Fruit fly (Drosophila melanogaster) whole organism, embryonic: ENCODE data around the gene Targ2.

ENCODE experiments used
- ATbp ChIP-seq: fragments of 200-800 bp; sonication (Bioruptor generic); optimal IDR thresholded peaks from 2 replicates; lab custom pipeline; 2017; ENCODE audit warnings: missing biosample characterization, mild to moderate bottlenecking, missing genetic modification characterization, missing genetic modification reagents
- Bdp1 ChIP-seq: fragments of 200-800 bp; sonication (Bioruptor generic); optimal IDR thresholded peaks from 3 replicates; lab custom pipeline; 2016; ENCODE audit warnings: missing biosample characterization, missing genetic modification characterization
- CG10209 ChIP-seq: fragments of 200-800 bp; sonication (Bioruptor generic); optimal IDR thresholded peaks from 3 replicates; lab custom pipeline; 2017; ENCODE audit warnings: missing biosample characterization, mild to moderate bottlenecking, missing genetic modification characterization, missing genetic modification reagents
- CG16779 ChIP-seq: fragments of 200-800 bp; sonication (Bioruptor generic); IDR thresholded peaks from 2 replicates; pipeline ENCODE4 v1.3.6; 2022; ENCODE audit warnings: missing biosample characterization, missing genetic modification characterization
- CG16863 ChIP-seq: fragments of 200-800 bp; sonication (Bioruptor generic); optimal IDR thresholded peaks from 3 replicates; lab custom pipeline; 2016; ENCODE audit warnings: missing biosample characterization, missing genetic modification characterization
- CG18619 ChIP-seq: fragments of 200-800 bp; sonication (Bioruptor generic); optimal IDR thresholded peaks from 3 replicates; lab custom pipeline; 2017; ENCODE audit warnings: missing biosample characterization, mild to moderate bottlenecking, missing genetic modification characterization
- CG32772 ChIP-seq: fragments of 200-800 bp; sonication (Bioruptor generic); IDR thresholded peaks from 2 replicates; pipeline ENCODE4 v1.3.6; 2022; ENCODE audit warnings: missing biosample characterization, missing genetic modification characterization
- CG34224 ChIP-seq: fragments of 200-800 bp; sonication (Bioruptor generic); IDR thresholded peaks from 3 replicates; pipeline ENCODE4 v1.3.6; 2022; ENCODE audit warnings: missing biosample characterization, missing genetic modification characterization; ENCODE audit not compliant: partially characterized antibody
- CG34376 ChIP-seq: fragments of 200-800 bp; sonication (Bioruptor generic); optimal IDR thresholded peaks from 2 replicates; lab custom pipeline; 2018; ENCODE audit warnings: missing biosample characterization, mild to moderate bottlenecking, missing genetic modification characterization
- CG4404 ChIP-seq: fragments of 200-800 bp; sonication (Bioruptor generic); IDR thresholded peaks from 2 replicates; pipeline ENCODE4 v1.3.6; 2022; ENCODE audit warnings: missing biosample characterization, missing genetic modification characterization
- CG4617 ChIP-seq: fragments of 200-800 bp; sonication (Bioruptor generic); optimal IDR thresholded peaks from 3 replicates; lab custom pipeline; 2016; ENCODE audit warnings: missing biosample characterization, missing genetic modification characterization, borderline replicate concordance
- CG6791 ChIP-seq: fragments of 200-800 bp; sonication (Bioruptor generic); IDR thresholded peaks from 3 replicates; pipeline ENCODE4 v1.3.6; 2022; ENCODE audit warnings: missing biosample characterization, missing genetic modification characterization; ENCODE audit not compliant: partially characterized antibody
- CG7556 ChIP-seq: fragments of 200-800 bp; sonication (Bioruptor generic); optimal IDR thresholded peaks from 2 replicates; lab custom pipeline; 2017; ENCODE audit warnings: missing biosample characterization, mild to moderate bottlenecking, missing genetic modification characterization
- CG8478 ChIP-seq: fragments of >200 bp; optimal IDR thresholded peaks from 2 replicates; lab custom pipeline; 2018
- CG8765 ChIP-seq: fragments of 200-800 bp; sonication (Bioruptor generic); IDR thresholded peaks from 2 replicates; pipeline ENCODE4 v1.3.6; 2022; ENCODE audit warnings: missing biosample characterization, missing genetic modification characterization
- CG9437 ChIP-seq: fragments of 200-800 bp; sonication (Bioruptor generic); optimal IDR thresholded peaks from 2 replicates; lab custom pipeline; 2018; ENCODE audit warnings: missing biosample characterization, mild to moderate bottlenecking, missing genetic modification characterization
- Ets65A ChIP-seq: fragments of 200-800 bp; sonication (Bioruptor generic); peaks from one replicate; lab custom pipeline; 2016; ENCODE audit warnings: missing biosample characterization, missing genetic modification characterization
- HHEX ChIP-seq: fragments of 200-800 bp; sonication (Bioruptor generic); optimal IDR thresholded peaks from 3 replicates; lab custom pipeline; 2017; ENCODE audit warnings: missing biosample characterization, mild to moderate bottlenecking, missing genetic modification characterization, missing genetic modification reagents
- HLH4C ChIP-seq: fragments of 200-800 bp; sonication (Bioruptor generic); IDR thresholded peaks from 3 replicates; pipeline ENCODE4 v1.3.6; 2022; ENCODE audit warnings: missing biosample characterization, missing genetic modification characterization; ENCODE audit not compliant: partially characterized antibody
- Hr78 ChIP-seq, 2 experiments: fragments of 200-800 bp in 1 of 2; fragments of >200 bp in 1 of 2; sonication (Bioruptor generic) in 1 of 2; optimal IDR thresholded peaks; 2 replicates each; lab custom pipeline; 2017 to 2019; ENCODE audit warnings: missing biosample characterization in 2 of 2, missing genetic modification characterization in 2 of 2, mild to moderate bottlenecking in 1 of 2, moderate library complexity in 1 of 2
- Med ChIP-seq: fragments of 200-800 bp; sonication (Bioruptor generic); peaks from one replicate; lab custom pipeline; 2016; ENCODE audit warnings: missing biosample characterization, missing genetic modification characterization, mild to moderate bottlenecking, inconsistent platforms, moderate library complexity
- Opbp ChIP-seq: fragments of 200-800 bp; sonication (Bioruptor generic); IDR thresholded peaks from 3 replicates; pipeline ENCODE4 v1.3.6; 2022; ENCODE audit warnings: missing biosample characterization, missing genetic modification characterization; ENCODE audit not compliant: partially characterized antibody
- Pdp1 ChIP-seq, 2 experiments: fragments of 200-800 bp; sonication (Bioruptor generic); optimal IDR thresholded peaks; 3 replicates each; lab custom pipeline; 2016; ENCODE audit warnings: missing biosample characterization in 2 of 2, missing genetic modification characterization in 2 of 2, mild to moderate bottlenecking in 1 of 2, moderate library complexity in 1 of 2
- Rx ChIP-seq: fragments of 200-800 bp; sonication (Bioruptor generic); IDR thresholded peaks from 2 replicates; pipeline ENCODE4 v1.3.6; 2022; ENCODE audit warnings: missing biosample characterization, missing genetic modification characterization
- bbx ChIP-seq: fragments of 200-800 bp; sonication (Bioruptor generic); IDR thresholded peaks from 2 replicates; pipeline ENCODE4 v1.3.6; 2022; ENCODE audit warnings: missing biosample characterization, missing genetic modification characterization; ENCODE audit not compliant: partially characterized antibody
- bcd ChIP-seq: fragments of 200-800 bp; sonication (Bioruptor generic); optimal IDR thresholded peaks from 2 replicates; lab custom pipeline; 2017; ENCODE audit warnings: missing biosample characterization, mild to moderate bottlenecking, missing genetic modification characterization
- cg ChIP-seq: fragments of 200-800 bp; sonication (Bioruptor generic); optimal IDR thresholded peaks from 3 replicates; lab custom pipeline; 2019; ENCODE audit warnings: missing biosample characterization, mild to moderate bottlenecking, missing genetic modification characterization, moderate library complexity
- chinmo ChIP-seq: fragments of 200-800 bp; sonication (Bioruptor generic); IDR thresholded peaks from 4 replicates; pipeline ENCODE4 v1.3.6; 2022; ENCODE audit warnings: missing biosample characterization, missing genetic modification characterization; ENCODE audit not compliant: partially characterized antibody
- crc ChIP-seq: fragments of 200-800 bp; sonication (Bioruptor generic); optimal IDR thresholded peaks from 2 replicates; lab custom pipeline; 2016; ENCODE audit warnings: missing biosample characterization, missing genetic modification characterization
- crol ChIP-seq: fragments of 200-800 bp; sonication (Bioruptor generic); IDR thresholded peaks from 2 replicates; pipeline ENCODE4 v1.3.6; 2022; ENCODE audit warnings: missing biosample characterization, missing genetic modification characterization
- emc ChIP-seq: fragments of 200-800 bp; sonication (Bioruptor generic); optimal IDR thresholded peaks from 2 replicates; lab custom pipeline; 2016; ENCODE audit warnings: missing biosample characterization, missing genetic modification characterization
- ewg ChIP-seq: fragments of 200-800 bp; sonication (Bioruptor generic); optimal IDR thresholded peaks from 3 replicates; lab custom pipeline; 2017; ENCODE audit warnings: mild to moderate bottlenecking, missing biosample characterization, missing genetic modification reagents, missing genetic modification characterization
- hkb ChIP-seq, 2 experiments: fragments of 200-800 bp in 1 of 2; fragments of >200 bp in 1 of 2; sonication (Bioruptor generic) in 1 of 2; IDR thresholded peaks in 1 of 2; optimal IDR thresholded peaks in 1 of 2; 2 replicates each; pipeline versions ENCODE4 v1.3.6 to Lab custom; 2017 to 2022; ENCODE audit warnings: missing biosample characterization in 1 of 2, missing genetic modification characterization in 1 of 2
- insv ChIP-seq, 2 experiments: fragments of 200-800 bp; sonication (Bioruptor generic); optimal IDR thresholded peaks; 3 replicates each; lab custom pipeline; 2016 to 2018; ENCODE audit warnings: missing biosample characterization in 2 of 2, missing genetic modification characterization in 2 of 2
- jigr1 ChIP-seq: fragments of 200-800 bp; sonication (Bioruptor generic); IDR thresholded peaks from 3 replicates; pipeline ENCODE4 v1.3.6; 2022; ENCODE audit warnings: missing biosample characterization, missing genetic modification characterization
- ken ChIP-seq: fragments of 200-800 bp; sonication (Bioruptor generic); IDR thresholded peaks from 3 replicates; pipeline ENCODE4 v1.3.6; 2022; ENCODE audit warnings: missing biosample characterization, missing genetic modification characterization
- mld ChIP-seq: fragments of 200-800 bp; sonication (Bioruptor generic); IDR thresholded peaks from 3 replicates; pipeline ENCODE4 v1.3.6; 2022; ENCODE audit warnings: missing biosample characterization, missing genetic modification characterization; ENCODE audit not compliant: partially characterized antibody
- sens-2 ChIP-seq: fragments of 200-800 bp; sonication (Bioruptor generic); IDR thresholded peaks from 2 replicates; pipeline ENCODE4 v1.3.6; 2022; ENCODE audit warnings: missing biosample characterization, missing genetic modification characterization
- sna ChIP-seq: fragments of 200-800 bp; sonication (Bioruptor generic); IDR thresholded peaks from 2 replicates; pipeline ENCODE4 v1.3.6; 2022; ENCODE audit warnings: missing biosample characterization, missing genetic modification characterization; ENCODE audit not compliant: partially characterized antibody
- sr ChIP-seq: fragments of 200-800 bp; sonication (Bioruptor generic); IDR thresholded peaks from 3 replicates; pipeline ENCODE4 v1.3.6; 2022; ENCODE audit warnings: missing biosample characterization, missing genetic modification characterization
- sug ChIP-seq: fragments of 200-800 bp; optimal IDR thresholded peaks from 2 replicates; lab custom pipeline; 2019; ENCODE audit warnings: missing biosample characterization, mild to moderate bottlenecking, missing genetic modification characterization, moderate library complexity
- tna ChIP-seq: fragments of 200-800 bp; sonication (Bioruptor generic); IDR thresholded peaks from 2 replicates; pipeline ENCODE4 v1.3.6; 2022; ENCODE audit warnings: missing biosample characterization, missing genetic modification characterization; ENCODE audit not compliant: partially characterized antibody
- twi ChIP-seq: fragments of 200-800 bp; optimal IDR thresholded peaks from 2 replicates; lab custom pipeline; 2019; ENCODE audit warnings: missing biosample characterization, mild to moderate bottlenecking, missing genetic modification characterization, moderate library complexity
- vfl ChIP-seq: fragments of 200-800 bp; sonication (Bioruptor generic); optimal IDR thresholded peaks from 2 replicates; lab custom pipeline; 2016; ENCODE audit warnings: missing biosample characterization, missing genetic modification characterization

Gene Targ2

DNA sequence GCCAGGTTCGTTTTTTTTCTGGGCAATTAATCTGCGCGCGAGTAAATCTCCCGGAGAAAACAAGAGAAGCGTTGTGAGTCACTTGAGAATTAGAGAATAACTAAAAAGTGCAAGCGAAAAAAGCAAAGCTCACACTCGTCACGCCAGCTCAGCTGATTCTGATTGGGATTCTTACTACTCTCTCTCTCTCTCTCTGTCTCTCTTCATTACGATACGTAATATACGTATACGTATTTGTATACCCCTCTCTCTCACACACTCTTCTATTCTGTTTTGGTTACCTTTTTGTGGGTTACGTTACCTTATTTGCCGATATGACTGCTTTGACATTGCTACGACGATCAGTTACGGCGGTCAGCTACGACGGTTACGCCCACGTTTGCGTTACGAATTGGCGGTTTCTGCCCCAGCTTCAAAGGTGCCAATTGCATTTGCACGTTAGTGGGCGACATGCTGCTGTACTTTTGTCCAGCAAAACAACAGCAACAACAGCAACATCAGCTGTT is at the start of gene Targ2, which contains the start of the genes Targ1 and CG10512 (continued):
- TF ChIP-seq CG8765 (GFP tag; lab: Robert Waterston, UW) (no peak), HHEX (no peak), Med (GFP tag; lab: Kevin White, UChicago) (peak; percentile 73), CG4404 (GFP tag; lab: Robert Waterston, UW) (no peak), HLH4C (GFP tag; lab: Robert Waterston, UW) (peak; percentile 49; the same call in 1 of the 3 replicates), ATbp (GFP tag; lab: Kevin White, UChicago) (no peak), vfl (GFP tag; lab: Kevin White, UChicago) (no peak), sug (tag; lab: Kevin White, UChicago) (no peak), CG34376 (GFP tag; lab: Kevin White, UChicago) (peak; percentile 51), ewg (GFP tag; lab: Kevin White, UChicago) (peak; percentile 49), sna (GFP tag; lab: Robert Waterston, UW) (no peak), CG32772 (GFP tag; lab: Robert Waterston, UW) (no peak), CG18619 (GFP tag; lab: Kevin White, UChicago) (no peak), CG10209 (no peak), CG16779 (no peak), CG34224 (GFP tag; lab: Robert Waterston, UW) (peak; percentile 48; the same call in 2 of the 3 replicates), sr (GFP tag; lab: Robert Waterston, UW) (peak; percentile 65; the same call in 1 of the 3 replicates), CG4617 (no peak), Bdp1 (no peak), insv (GFP tag; optimal IDR thresholded peaks at IDR 0.05; lab: Kevin White, UChicago) (peak in 1 of 2 experiments; percentile 66), hkb (optimal IDR thresholded peaks at IDR 0.05; lab: Kevin White, UChicago) (no peak), hkb (GFP tag; IDR thresholded peaks at IDR 0.05; lab: Robert Waterston, UW) (peak; percentile 24; the same call in 1 of the 2 replicates), CG8478 (lab: Kevin White, UChicago) (peak; percentile 76), Hr78 (GFP tag; optimal IDR thresholded peaks at IDR 0.05; lab: Kevin White, UChicago) (peak in 1 of 2 experiments; percentile 31), CG9437 (GFP tag; lab: Kevin White, UChicago) (peak; percentile 99), tna (GFP tag; lab: Robert Waterston, UW) (no peak), CG7556 (GFP tag; lab: Kevin White, UChicago) (no peak), Pdp1 (GFP tag; optimal IDR thresholded peaks at IDR 0.05; lab: Kevin White, UChicago) (peak in 1 of 2 experiments; percentile 7), chinmo (GFP tag; lab: Robert Waterston, UW) (peak; percentile 72; the same call in 1 of the 4 replicates), crol (GFP tag; lab: Robert Waterston, UW) (no peak), CG16863 (GFP tag; lab: Kevin White, UChicago) (no peak), jigr1 (GFP tag; lab: Robert Waterston, UW) (no peak), bcd (no peak), twi (no peak)

DNA sequence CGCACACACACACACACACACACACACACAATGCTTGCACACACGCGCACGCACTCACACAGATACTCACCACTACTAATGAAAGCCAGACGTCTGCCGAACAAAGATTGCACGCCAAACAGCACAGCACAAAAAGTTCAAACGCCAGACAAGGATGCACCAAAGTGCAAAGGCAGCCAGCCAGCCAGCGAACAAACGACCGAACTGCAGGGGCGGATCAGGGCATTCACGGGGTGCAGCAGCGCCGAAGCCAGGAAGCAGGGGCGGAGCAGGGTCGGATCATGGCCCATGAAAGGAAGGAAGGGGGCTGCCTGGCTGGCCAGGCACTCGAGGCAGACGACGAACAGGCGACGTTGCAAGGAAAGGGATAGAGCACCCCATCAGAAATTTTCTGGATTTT is 49.5 kb upstream of the Targ2 start:
- peak; percentile 43 for TF ChIP-seq cg (GFP tag; lab: Kevin White, UChicago)
- TF ChIP-seq crc (GFP tag; lab: Kevin White, UChicago): no peak
- 0 out of 3 replicates have a peak, but pooled peaks have one; percentile 15 for TF ChIP-seq ken (GFP tag; lab: Robert Waterston, UW)
- peak; percentile 33; the same call in 1 of the 2 replicates for TF ChIP-seq bbx
- peak; percentile 77 for TF ChIP-seq Ets65A (GFP tag; lab: Kevin White, UChicago)
- TF ChIP-seq mld (GFP tag; lab: Robert Waterston, UW): 0 out of 3 replicates have a peak, but pooled peaks have one; percentile 29
- no peak for TF ChIP-seq emc (GFP tag; lab: Kevin White, UChicago)
- no peak for TF ChIP-seq sens-2 (GFP tag; lab: Robert Waterston, UW)
- peak; percentile 58; the same call in 1 of the 3 replicates for TF ChIP-seq Opbp (GFP tag; lab: Robert Waterston, UW)
- TF ChIP-seq CG6791: peak; percentile 38; the same call in 1 of the 3 replicates
- 0 out of 2 replicates have a peak, but pooled peaks have one; percentile 20 for TF ChIP-seq Rx (GFP tag; lab: Robert Waterston, UW)
